Fruit fly (Drosophila melanogaster) whole organism, pupa: Measurements from ENCODE around the gene CycH.

Experiments
- CG10348 ChIP-seq: fragments of 200-800 bp; sonication (Bioruptor generic); IDR thresholded peaks from 2 replicates; pipeline ENCODE4 v1.3.6; 2022; ENCODE audit warnings: missing biosample characterization, missing genetic modification characterization
- CG12605 ChIP-seq: fragments of 200-800 bp; sonication (Bioruptor generic); IDR thresholded peaks from 2 replicates; pipeline ENCODE4 v1.3.6; 2022; ENCODE audit warnings: missing biosample characterization, missing genetic modification characterization
- CG13204 ChIP-seq: fragments of 200-800 bp; sonication (Bioruptor generic); optimal IDR thresholded peaks from 2 replicates; lab custom pipeline; 2018; ENCODE audit warnings: missing biosample characterization, mild to moderate bottlenecking, missing genetic modification characterization, moderate library complexity
- CG14655 ChIP-seq: fragments of 200-800 bp; sonication (Bioruptor generic); optimal IDR thresholded peaks from 3 replicates; lab custom pipeline; 2017; ENCODE audit warnings: mild to moderate bottlenecking, missing biosample characterization, missing genetic modification reagents, missing genetic modification characterization
- CG15710 ChIP-seq: fragments of 200-800 bp; sonication (Bioruptor generic); optimal IDR thresholded peaks from 2 replicates; lab custom pipeline; 2018; ENCODE audit warnings: missing biosample characterization, mild to moderate bottlenecking, missing genetic modification characterization, moderate library complexity
- CG17806 ChIP-seq: fragments of 200-800 bp; sonication (Bioruptor generic); optimal IDR thresholded peaks from 2 replicates; lab custom pipeline; 2018; ENCODE audit warnings: missing biosample characterization, mild to moderate bottlenecking, missing genetic modification characterization, moderate library complexity
- CG32121 ChIP-seq: fragments of 200-800 bp; sonication (Bioruptor generic); IDR thresholded peaks from 2 replicates; pipeline ENCODE4 v1.3.6; 2022; ENCODE audit warnings: missing biosample characterization, missing genetic modification characterization
- CG34367 ChIP-seq: fragments of 200-800 bp; sonication (Bioruptor generic); optimal IDR thresholded peaks from 2 replicates; lab custom pipeline; 2018; ENCODE audit warnings: missing biosample characterization, mild to moderate bottlenecking, missing genetic modification characterization
- CG4496 ChIP-seq: fragments of 200-800 bp; sonication (Bioruptor generic); IDR thresholded peaks from 3 replicates; pipeline ENCODE4 v1.3.6; 2022; ENCODE audit warnings: missing biosample characterization, missing genetic modification characterization
- CG8159 ChIP-seq: fragments of 200-800 bp; sonication (Bioruptor generic); optimal IDR thresholded peaks from 3 replicates; lab custom pipeline; 2018; ENCODE audit warnings: missing biosample characterization, mild to moderate bottlenecking, missing genetic modification characterization, moderate library complexity
- CG8301 ChIP-seq: fragments of 200-800 bp; sonication (Bioruptor generic); optimal IDR thresholded peaks from 2 replicates; lab custom pipeline; 2018; ENCODE audit warnings: missing biosample characterization, mild to moderate bottlenecking, missing genetic modification characterization
- CG9948 ChIP-seq: fragments of 200-800 bp; sonication (Bioruptor generic); optimal IDR thresholded peaks from 2 replicates; lab custom pipeline; 2018; ENCODE audit warnings: missing biosample characterization, mild to moderate bottlenecking, missing genetic modification characterization, moderate library complexity
- D1 ChIP-seq: fragments of 200-800 bp; sonication (Bioruptor generic); optimal IDR thresholded peaks from 2 replicates; lab custom pipeline; 2018; ENCODE audit warnings: missing biosample characterization, mild to moderate bottlenecking, missing genetic modification characterization, moderate library complexity
- EcR ChIP-seq: fragments of 200-800 bp; sonication (Bioruptor generic); optimal IDR thresholded peaks from 3 replicates; lab custom pipeline; 2019; ENCODE audit warnings: missing biosample characterization, missing genetic modification characterization, mild to moderate bottlenecking, moderate library complexity, missing genetic modification reagents
- Ets98B ChIP-seq: fragments of 200-800 bp; sonication (Bioruptor generic); IDR thresholded peaks from 2 replicates; pipeline ENCODE4 v1.3.6; 2022; ENCODE audit warnings: missing biosample characterization, missing genetic modification characterization
- Pif1A ChIP-seq: fragments of 200-800 bp; sonication (Bioruptor generic); optimal IDR thresholded peaks from 3 replicates; lab custom pipeline; 2016; ENCODE audit warnings: missing biosample characterization, missing genetic modification characterization
- Pif1B ChIP-seq: fragments of 200-800 bp; sonication (Bioruptor generic); optimal IDR thresholded peaks from 3 replicates; lab custom pipeline; 2016; ENCODE audit warnings: missing biosample characterization, missing genetic modification characterization
- Snoo ChIP-seq: fragments of 200-800 bp; sonication (Bioruptor generic); optimal IDR thresholded peaks from 3 replicates; lab custom pipeline; 2017; ENCODE audit warnings: missing biosample characterization, mild to moderate bottlenecking, missing genetic modification characterization, inconsistent platforms
- fd96Ca ChIP-seq: fragments of 200-800 bp; sonication (Bioruptor generic); IDR thresholded peaks from 3 replicates; pipeline ENCODE4 v1.3.6; 2022; ENCODE audit warnings: missing biosample characterization, missing genetic modification characterization
- gl ChIP-seq: fragments of 200-800 bp; sonication (Bioruptor generic); optimal IDR thresholded peaks from 2 replicates; lab custom pipeline; 2018; ENCODE audit warnings: missing biosample characterization, mild to moderate bottlenecking, missing genetic modification characterization
- rn ChIP-seq: fragments of 200-800 bp; sonication (Bioruptor generic); IDR thresholded peaks from 2 replicates; pipeline ENCODE4 v1.3.6; 2022; ENCODE audit warnings: missing biosample characterization, missing genetic modification characterization

CycH gene

dm6 chr3L:21844488-21844887 is 22.7 kb downstream of the CycH start, which contains the start of gene mub:
Gene mub, plus strand, starts transcription at chr3L:21844788.
- TF ChIP-seq fd96Ca (GFP tag; lab: Robert Waterston, UW): no peak
- no peak for TF ChIP-seq CG15710 (tag; lab: Kevin White, UChicago)
- TF ChIP-seq gl (tag; lab: Kevin White, UChicago): no peak
- TF ChIP-seq CG4496: no peak
- no peak for TF ChIP-seq Pif1B (GFP tag; lab: Kevin White, UChicago)
- no peak for TF ChIP-seq Snoo (tag; lab: Kevin White, UChicago)
- TF ChIP-seq D1 (tag; lab: Kevin White, UChicago): no peak
- TF ChIP-seq CG14655 (GFP tag; lab: Kevin White, UChicago): no peak
- no peak for TF ChIP-seq CG10348 (GFP tag; lab: Robert Waterston, UW)
- no peak for TF ChIP-seq CG9948
- no peak for TF ChIP-seq Pif1A
- TF ChIP-seq CG34367: no peak
- no peak for TF ChIP-seq CG12605 (GFP tag; lab: Robert Waterston, UW)
- no peak for TF ChIP-seq Ets98B (GFP tag; lab: Robert Waterston, UW)
- TF ChIP-seq, all 21 proteins: peak for 0

- peak; percentile 5 for TF ChIP-seq CG8301 (tag; lab: Kevin White, UChicago)
- TF ChIP-seq CG9948: peak; percentile 14
- TF ChIP-seq CG8159 (tag; lab: Kevin White, UChicago): peak; percentile 31
- no peak for TF ChIP-seq CG4496
- TF ChIP-seq CG32121 (GFP tag; lab: Robert Waterston, UW): no peak
- TF ChIP-seq CG15710 (tag; lab: Kevin White, UChicago): peak; percentile 37
- peak; percentile 24 for TF ChIP-seq CG14655 (GFP tag; lab: Kevin White, UChicago)
- no peak for TF ChIP-seq Pif1B (GFP tag; lab: Kevin White, UChicago)
- no peak for TF ChIP-seq Snoo (tag; lab: Kevin White, UChicago)
- TF ChIP-seq rn (GFP tag; lab: Robert Waterston, UW): no peak
- no peak for TF ChIP-seq gl (tag; lab: Kevin White, UChicago)
- TF ChIP-seq fd96Ca (GFP tag; lab: Robert Waterston, UW): peak; percentile 68
- 0 out of 2 replicates have a peak, but pooled peaks have one; percentile 26 for TF ChIP-seq CG12605 (GFP tag; lab: Robert Waterston, UW)
These were observed 24.8 kb downstream of the CycH start for dm6 chr3L:21846591-21846990.

- TF ChIP-seq CG12605 (GFP tag; lab: Robert Waterston, UW) (no peak), CG13204 (GFP tag; lab: Kevin White, UChicago) (no peak), CG14655 (GFP tag; lab: Kevin White, UChicago) (peak; percentile 10), CG15710 (tag; lab: Kevin White, UChicago) (no peak)
These were observed 26.5 kb downstream of the CycH start for dm6 chr3L:21848320-21848719.

dm6 chr3L:21859299-21860052 is 37.7 kb downstream of the CycH start:
- TF ChIP-seq fd96Ca (GFP tag; lab: Robert Waterston, UW) (no peak), D1 (tag; lab: Kevin White, UChicago) (no peak), CG15710 (tag; lab: Kevin White, UChicago) (peak; percentile 36), CG17806 (peak; percentile 13), rn (GFP tag; lab: Robert Waterston, UW) (no peak), CG10348 (GFP tag; lab: Robert Waterston, UW) (no peak), CG32121 (GFP tag; lab: Robert Waterston, UW) (no peak), Pif1A (no peak), CG34367 (no peak), CG12605 (GFP tag; lab: Robert Waterston, UW) (no peak), Pif1B (GFP tag; lab: Kevin White, UChicago) (no peak), CG8159 (tag; lab: Kevin White, UChicago) (peak; percentile 57), gl (tag; lab: Kevin White, UChicago) (no peak), Ets98B (GFP tag; lab: Robert Waterston, UW) (no peak), CG13204 (GFP tag; lab: Kevin White, UChicago) (no peak), CG14655 (GFP tag; lab: Kevin White, UChicago) (peak; percentile 29), CG4496 (no peak), EcR (GFP tag; lab: Kevin White, UChicago) (no peak), CG9948 (peak; percentile 7), Snoo (tag; lab: Kevin White, UChicago) (no peak), CG8301 (tag; lab: Kevin White, UChicago) (no peak)

- TF ChIP-seq CG9948 (no peak), CG32121 (GFP tag; lab: Robert Waterston, UW) (no peak), CG14655 (GFP tag; lab: Kevin White, UChicago) (no peak), CG17806 (no peak), CG4496 (no peak), gl (tag; lab: Kevin White, UChicago) (no peak), CG10348 (GFP tag; lab: Robert Waterston, UW) (no peak), CG34367 (no peak), CG8301 (tag; lab: Kevin White, UChicago) (no peak), D1 (tag; lab: Kevin White, UChicago) (no peak), rn (GFP tag; lab: Robert Waterston, UW) (no peak), CG15710 (tag; lab: Kevin White, UChicago) (no peak), CG8159 (tag; lab: Kevin White, UChicago) (no peak), Pif1A (no peak), CG12605 (GFP tag; lab: Robert Waterston, UW) (no peak), CG13204 (GFP tag; lab: Kevin White, UChicago) (no peak), Ets98B (GFP tag; lab: Robert Waterston, UW) (no peak), Snoo (tag; lab: Kevin White, UChicago) (no peak), fd96Ca (GFP tag; lab: Robert Waterston, UW) (no peak)
These were observed 50.0 kb downstream of the CycH start for dm6 chr3L:21871804-21872203.
